Worm (Caenorhabditis elegans) whole organism, mixed stage, embryonic: ENCODE measurements around the gene srt-44.

Experiments used
- lsy-2 ChIP-seq: fragments of 150-350 bp; optimal IDR thresholded peaks from 2 replicates; lab custom pipeline; 2014; ENCODE audit warnings: missing biosample characterization, missing genetic modification characterization
- unc-62 ChIP-seq: fragments of 150-350 bp; optimal IDR thresholded peaks from 2 replicates; lab custom pipeline; 2014; ENCODE audit warnings: missing biosample characterization, missing genetic modification reagents, missing genetic modification characterization

ce11 chrIV:15118390-15118789 lies 15.0 kb downstream of the srt-44 start, which contains the start of gene M199.136:
- TF ChIP-seq lsy-2 (no peak), unc-62 (GFP tag; lab: Kevin White, UChicago) (no peak)
